Worm (Caenorhabditis elegans) whole organism, L4 larva: ENCODE data around the gene srp-2.
A peak's percentile ranks its signal among the peaks of the same experiment; 100 is the strongest.

Experiments
- F10B5.3 ChIP-seq: sonication (generic microtip); optimal IDR thresholded peaks from 2 replicates; lab custom pipeline; 2016; ENCODE audit warnings: mild to moderate bottlenecking, missing genetic modification characterization, missing compliant biosample characterization
- F49E8.2 ChIP-seq: sonication (generic microtip); optimal IDR thresholded peaks from 2 replicates; lab custom pipeline; 2016; ENCODE audit warnings: missing compliant biosample characterization, mild to moderate bottlenecking, missing genetic modification characterization, borderline replicate concordance
- Y105C5A.15 ChIP-seq: fragments of 200-800 bp; sonication (Bioruptor generic); IDR thresholded peaks from 2 replicates; pipeline ENCODE4 v1.3.6; 2022; ENCODE audit warnings: missing genetic modification characterization, missing compliant biosample characterization
- Y48G9A.11 ChIP-seq: fragments of 200-800 bp; sonication (Bioruptor generic); IDR thresholded peaks from 2 replicates; pipeline ENCODE4 v1.3.6; 2022; ENCODE audit warnings: missing genetic modification reagents, missing genetic modification characterization, missing compliant biosample characterization
- ZK337.2 ChIP-seq: fragments of 200-800 bp; sonication (Bioruptor generic); IDR thresholded peaks from 2 replicates; pipeline ENCODE4 v1.3.6; 2022; ENCODE audit warnings: missing genetic modification reagents, missing genetic modification characterization, missing compliant biosample characterization
- ZK546.5 ChIP-seq, 2 experiments: sonication (generic microtip); optimal IDR thresholded peaks; 2 replicates each; lab custom pipeline; 2017; ENCODE audit warnings: missing biosample characterization in 2 of 2, missing genetic modification characterization in 2 of 2
- aha-1 ChIP-seq: fragments of 150-350 bp; peaks from one replicate; lab custom pipeline; 2014; ENCODE audit warnings: missing biosample characterization, missing genetic modification characterization
- arid-1 ChIP-seq: fragments of 200-800 bp; sonication (Bioruptor generic); conservative IDR thresholded peaks from 2 replicates; pipeline ENCODE4 v1.3.6; 2022; ENCODE audit warnings: missing genetic modification reagents, missing genetic modification characterization, missing compliant biosample characterization
- ceh-20 ChIP-seq: fragments of 200-800 bp; sonication (Bioruptor generic); IDR thresholded peaks from 2 replicates; pipeline ENCODE4 v1.3.6; 2022; ENCODE audit warnings: missing genetic modification reagents, missing genetic modification characterization, missing compliant biosample characterization
- ceh-28 ChIP-seq: fragments of 150-350 bp; optimal IDR thresholded peaks from 2 replicates; lab custom pipeline; 2014; ENCODE audit warnings: missing biosample characterization, missing genetic modification reagents, missing genetic modification characterization
- ceh-44 ChIP-seq: fragments of 200-800 bp; sonication (Bioruptor generic); IDR thresholded peaks from 2 replicates; pipeline ENCODE4 v1.3.6; 2022; ENCODE audit warnings: missing genetic modification reagents, missing genetic modification characterization, missing compliant biosample characterization
- ceh-62 ChIP-seq: sonication (generic microtip); optimal IDR thresholded peaks from 2 replicates; lab custom pipeline; 2017; ENCODE audit warnings: missing biosample characterization, missing genetic modification characterization
- ceh-82 ChIP-seq: sonication (generic microtip); optimal IDR thresholded peaks from 2 replicates; lab custom pipeline; 2017; ENCODE audit warnings: missing biosample characterization, missing genetic modification characterization
- ces-1 ChIP-seq: fragments of 150-350 bp; sonication (generic microtip); optimal IDR thresholded peaks from 4 replicates; lab custom pipeline; 2014; ENCODE audit warnings: missing biosample characterization, missing genetic modification reagents, missing genetic modification characterization
- ctbp-1 ChIP-seq: fragments of 200-800 bp; sonication (Bioruptor generic); IDR thresholded peaks from 2 replicates; pipeline ENCODE4 v1.3.6; 2022; ENCODE audit warnings: missing genetic modification reagents, missing genetic modification characterization, missing compliant biosample characterization
- daf-12 ChIP-seq: fragments of 150-350 bp; optimal IDR thresholded peaks from 2 replicates; lab custom pipeline; 2014; ENCODE audit warnings: missing biosample characterization, missing genetic modification reagents, missing genetic modification characterization
- daf-19 ChIP-seq: fragments of 200-800 bp; sonication (Bioruptor generic); conservative IDR thresholded peaks from 2 replicates; pipeline ENCODE4 v1.3.6; 2022; ENCODE audit warnings: missing genetic modification characterization, missing compliant biosample characterization
- daf-8 ChIP-seq: fragments of 200-800 bp; sonication (Bioruptor generic); IDR thresholded peaks from 2 replicates; pipeline ENCODE4 v1.3.6; 2022; ENCODE audit warnings: missing genetic modification characterization, missing compliant biosample characterization
- dmd-9 ChIP-seq: fragments of 200-800 bp; sonication (Bioruptor generic); IDR thresholded peaks from 2 replicates; pipeline ENCODE4 v1.3.6; 2022; ENCODE audit warnings: missing genetic modification reagents, missing genetic modification characterization, missing compliant biosample characterization
- dpl-1 ChIP-seq: fragments of 150-350 bp; optimal IDR thresholded peaks from 2 replicates; lab custom pipeline; 2014; ENCODE audit warnings: missing biosample characterization, missing genetic modification reagents, missing genetic modification characterization
- gei-8 ChIP-seq: fragments of 200-800 bp; sonication (Bioruptor generic); optimal IDR thresholded peaks from 2 replicates; lab custom pipeline; 2018; ENCODE audit warnings: mild to moderate bottlenecking, missing genetic modification characterization, missing compliant biosample characterization
- hlh-11 ChIP-seq: fragments of 200-800 bp; sonication (Bioruptor generic); optimal IDR thresholded peaks from 2 replicates; lab custom pipeline; 2018; ENCODE audit warnings: mild to moderate bottlenecking, missing genetic modification characterization, missing compliant biosample characterization
- hlh-30 ChIP-seq: sonication (generic microtip); optimal IDR thresholded peaks from 2 replicates; lab custom pipeline; 2017; ENCODE audit warnings: antibody characterized with exemption, mild to moderate bottlenecking, missing genetic modification characterization, missing compliant biosample characterization; ENCODE audit not compliant: insufficient read depth
- hmg-1.1 ChIP-seq: fragments of 200-800 bp; sonication (Bioruptor generic); IDR thresholded peaks from 2 replicates; pipeline ENCODE4 v1.3.6; 2022; ENCODE audit warnings: missing genetic modification reagents, missing genetic modification characterization, missing compliant biosample characterization
- lin-13 ChIP-seq: fragments of 150-350 bp; optimal IDR thresholded peaks from 2 replicates; lab custom pipeline; 2014; ENCODE audit warnings: missing biosample characterization, missing genetic modification reagents, missing genetic modification characterization
- lin-29 ChIP-seq: fragments of 200-800 bp; sonication (Bioruptor generic); IDR thresholded peaks from 2 replicates; pipeline ENCODE4 v1.3.6; 2022; ENCODE audit warnings: missing genetic modification reagents, missing genetic modification characterization, missing compliant biosample characterization
- mdl-1 ChIP-seq, 2 experiments: fragments of 150-350 bp in 1 of 2; sonication (generic microtip) in 1 of 2; optimal IDR thresholded peaks; 2 replicates each; lab custom pipeline; 2014 to 2017; ENCODE audit warnings: missing biosample characterization in 2 of 2, missing genetic modification characterization in 2 of 2
- mep-1 ChIP-seq: fragments of 150-350 bp; sonication (generic microtip); optimal IDR thresholded peaks from 3 replicates; lab custom pipeline; 2014; ENCODE audit warnings: missing biosample characterization, missing genetic modification characterization
- nhr-10 ChIP-seq: fragments of 150-350 bp; optimal IDR thresholded peaks from 2 replicates; lab custom pipeline; 2014; ENCODE audit warnings: missing biosample characterization, missing genetic modification characterization
- nhr-102 ChIP-seq: sonication (generic microtip); optimal IDR thresholded peaks from 2 replicates; lab custom pipeline; 2016; ENCODE audit warnings: mild to moderate bottlenecking, missing genetic modification characterization, moderate library complexity, missing compliant biosample characterization
- nhr-111 ChIP-seq: fragments of 200-800 bp; sonication (Bioruptor generic); optimal IDR thresholded peaks from 2 replicates; lab custom pipeline; 2018; ENCODE audit warnings: mild to moderate bottlenecking, missing genetic modification characterization, missing compliant biosample characterization
- nhr-28 ChIP-seq: fragments of 150-350 bp; optimal IDR thresholded peaks from 2 replicates; lab custom pipeline; 2014; ENCODE audit warnings: missing biosample characterization, missing genetic modification characterization
- nhr-41 ChIP-seq: fragments of 200-800 bp; sonication (Bioruptor generic); IDR thresholded peaks from 2 replicates; pipeline ENCODE4 v1.3.6; 2022; ENCODE audit warnings: missing genetic modification reagents, missing genetic modification characterization, missing compliant biosample characterization
- nhr-48 ChIP-seq: sonication (generic microtip); optimal IDR thresholded peaks from 2 replicates; lab custom pipeline; 2016; ENCODE audit warnings: mild to moderate bottlenecking, missing genetic modification characterization, missing compliant biosample characterization
- nhr-77 ChIP-seq: fragments of 150-350 bp; optimal IDR thresholded peaks from 2 replicates; lab custom pipeline; 2014; ENCODE audit warnings: missing biosample characterization, missing genetic modification characterization
- pha-4 ChIP-seq, 2 experiments: fragments of 150-350 bp in 1 of 2; fragments of 200-800 bp in 1 of 2; sonication (Bioruptor generic) in 1 of 2; IDR thresholded peaks in 1 of 2; optimal IDR thresholded peaks in 1 of 2; 2 replicates each; pipeline versions ENCODE4 v1.3.6 to Lab custom; 2014 to 2022; ENCODE audit warnings: missing genetic modification characterization in 2 of 2, missing genetic modification reagents in 2 of 2, missing biosample characterization in 1 of 2, missing compliant biosample characterization in 1 of 2
- php-3 ChIP-seq: fragments of 200-800 bp; sonication (Bioruptor generic); IDR thresholded peaks from 2 replicates; pipeline ENCODE4 v1.3.6; 2022; ENCODE audit warnings: missing genetic modification reagents, missing genetic modification characterization, missing compliant biosample characterization
- rbr-2 ChIP-seq: sonication (generic microtip); optimal IDR thresholded peaks from 2 replicates; lab custom pipeline; 2016; ENCODE audit warnings: missing genotype, missing genetic modification characterization, missing compliant biosample characterization
- saeg-2 ChIP-seq: fragments of 200-800 bp; sonication (Bioruptor generic); IDR thresholded peaks from 2 replicates; pipeline ENCODE4 v1.3.6; 2022; ENCODE audit warnings: missing genetic modification reagents, missing genetic modification characterization, missing compliant biosample characterization
- skn-1 ChIP-seq: fragments of 150-350 bp; optimal IDR thresholded peaks from 2 replicates; lab custom pipeline; 2014; ENCODE audit warnings: missing biosample characterization, missing genetic modification characterization
- snpc-1.2 ChIP-seq: fragments of 200-800 bp; sonication (Bioruptor generic); IDR thresholded peaks from 2 replicates; pipeline ENCODE4 v1.3.6; 2022; ENCODE audit warnings: missing genetic modification reagents, missing genetic modification characterization, missing compliant biosample characterization
- snpc-4 ChIP-seq: fragments of 150-350 bp; optimal IDR thresholded peaks from 2 replicates; lab custom pipeline; 2014; ENCODE audit warnings: missing biosample characterization, missing genetic modification characterization
- spr-1 ChIP-seq: sonication (generic microtip); optimal IDR thresholded peaks from 2 replicates; lab custom pipeline; 2016; ENCODE audit warnings: mild to moderate bottlenecking, missing genetic modification characterization, missing compliant biosample characterization
- spr-3 ChIP-seq: fragments of 200-800 bp; sonication (Bioruptor generic); optimal IDR thresholded peaks from 2 replicates; lab custom pipeline; 2018; ENCODE audit warnings: mild to moderate bottlenecking, missing genetic modification characterization, missing compliant biosample characterization
- unc-130 ChIP-seq: sonication (generic microtip); optimal IDR thresholded peaks from 2 replicates; lab custom pipeline; 2016; ENCODE audit warnings: missing genetic modification reagents, missing genetic modification characterization, missing compliant biosample characterization
- vab-7 ChIP-seq: fragments of 200-800 bp; sonication (Bioruptor generic); IDR thresholded peaks from 2 replicates; pipeline ENCODE4 v1.3.6; 2022; ENCODE audit warnings: missing genetic modification reagents, missing genetic modification characterization, missing compliant biosample characterization
- zag-1 ChIP-seq: fragments of 150-350 bp; optimal IDR thresholded peaks from 2 replicates; lab custom pipeline; 2014; ENCODE audit warnings: missing biosample characterization, missing genetic modification characterization
- zip-11 ChIP-seq: fragments of 200-800 bp; sonication (Bioruptor generic); IDR thresholded peaks from 2 replicates; pipeline ENCODE4 v1.3.6; 2022; ENCODE audit warnings: missing genetic modification characterization, missing compliant biosample characterization
- ztf-11 ChIP-seq: fragments of 150-350 bp; optimal IDR thresholded peaks from 2 replicates; lab custom pipeline; 2014; ENCODE audit warnings: missing biosample characterization, missing genetic modification characterization

Gene srp-2

ce11 chrV:728822-729493 lies 33.5 kb upstream of the srp-2 start (continued):
- TF ChIP-seq hlh-30 (tag; lab: Kevin White, UChicago), result peak; percentile 91
- TF ChIP-seq nhr-48 (tag; lab: Kevin White, UChicago), result peak; percentile 64

ce11 chrV:730216-730615 lies 32.2 kb upstream of the srp-2 start:
- TF ChIP-seq lin-29 (GFP tag; lab: Robert Waterston, UW) (no peak), skn-1 (tag; lab: Kevin White, UChicago) (no peak), F10B5.3 (tag; lab: Kevin White, UChicago) (no peak), dmd-9 (GFP tag; lab: Robert Waterston, UW) (no peak), arid-1 (GFP tag; lab: Robert Waterston, UW) (no peak), mep-1 (tag; lab: Kevin White, UChicago) (peak; percentile 78), nhr-10 (tag; lab: Kevin White, UChicago) (peak; percentile 61), ceh-82 (tag; lab: Kevin White, UChicago) (no peak), nhr-41 (GFP tag; lab: Robert Waterston, UW) (no peak), nhr-102 (peak; percentile 73), unc-130 (GFP tag; lab: Kevin White, UChicago) (no peak), hlh-11 (tag; lab: Kevin White, UChicago) (peak; percentile 92), aha-1 (tag; lab: Kevin White, UChicago) (peak; percentile 47), daf-8 (no peak), ZK337.2 (no peak), ceh-62 (tag; lab: Kevin White, UChicago) (no peak), spr-1 (peak; percentile 25), rbr-2 (tag; lab: Kevin White, UChicago) (peak; percentile 13), ctbp-1 (GFP tag; lab: Robert Waterston, UW) (0 out of 2 replicates have a peak, but pooled peaks have one; percentile 25), ceh-44 (GFP tag; lab: Robert Waterston, UW) (no peak), daf-12 (tag; lab: Kevin White, UChicago) (no peak), snpc-4 (tag; lab: Kevin White, UChicago) (no peak), mdl-1 (tag; optimal IDR thresholded peaks at IDR 0.05; lab: Kevin White, UChicago) (peak in 1 of 2 experiments; percentile 74), vab-7 (GFP tag; lab: Robert Waterston, UW) (no peak), ztf-11 (tag; lab: Kevin White, UChicago) (no peak), nhr-77 (tag; lab: Kevin White, UChicago) (peak; percentile 60), snpc-1.2 (GFP tag; lab: Robert Waterston, UW) (no peak), dpl-1 (GFP tag; lab: Kevin White, UChicago) (no peak), F49E8.2 (tag; lab: Kevin White, UChicago) (no peak), zag-1 (tag; lab: Kevin White, UChicago) (no peak), spr-3 (GFP tag; lab: Kevin White, UChicago) (no peak), Y48G9A.11 (GFP tag; lab: Robert Waterston, UW) (no peak), ces-1 (GFP tag; lab: Kevin White, UChicago) (no peak), Y105C5A.15 (GFP tag; lab: Robert Waterston, UW) (0 out of 2 replicates have a peak, but pooled peaks have one; percentile 49), nhr-111 (GFP tag; lab: Kevin White, UChicago) (no peak), gei-8 (GFP tag; lab: Kevin White, UChicago) (peak; percentile 2), php-3 (peak; percentile 93), saeg-2 (no peak), ZK546.5 (tag; optimal IDR thresholded peaks at IDR 0.05; lab: Kevin White, UChicago) (no peak), ceh-20 (no peak), pha-4 (GFP tag; IDR thresholded peaks at IDR 0.05; lab: Robert Waterston, UW) (0 out of 2 replicates have a peak, but pooled peaks have one; percentile 11), pha-4 (tag; optimal IDR thresholded peaks at IDR 0.05; lab: Kevin White, UChicago) (no peak), hmg-1.1 (GFP tag; lab: Robert Waterston, UW) (no peak), nhr-28 (tag; lab: Kevin White, UChicago) (peak; percentile 19), zip-11 (no peak), daf-19 (GFP tag; lab: Robert Waterston, UW) (no peak), ceh-28 (tag; lab: Kevin White, UChicago) (no peak), lin-13 (peak; percentile 4)
